Fruit fly (Drosophila melanogaster): ENCODE results near the gene Lip3.

The Lip3 gene

dm6 chr3R:13360108-13360507, 11.6 kb downstream of the Lip3 start:
- TF ChIP-seq CTCF (optimal IDR thresholded peaks at IDR 0.05) (no peak), CG8478 (optimal IDR thresholded peaks at IDR 0.05) (no peak)

- TF ChIP-seq CTCF (optimal IDR thresholded peaks at IDR 0.05) = no peak
Observed at dm6 chr3R:13356960-13357359, 14.7 kb downstream of the Lip3 start.

- TF ChIP-seq CTCF (optimal IDR thresholded peaks at IDR 0.05) = no peak
- TF ChIP-seq CG8478 (optimal IDR thresholded peaks at IDR 0.05) = no peak
Observed at dm6 chr3R:13353373-13353772, 18.3 kb downstream of the Lip3 start, which contains the start of gene mthl12. TSS of gene mthl12 (plus strand) at chr3R:13353673.

DNA sequence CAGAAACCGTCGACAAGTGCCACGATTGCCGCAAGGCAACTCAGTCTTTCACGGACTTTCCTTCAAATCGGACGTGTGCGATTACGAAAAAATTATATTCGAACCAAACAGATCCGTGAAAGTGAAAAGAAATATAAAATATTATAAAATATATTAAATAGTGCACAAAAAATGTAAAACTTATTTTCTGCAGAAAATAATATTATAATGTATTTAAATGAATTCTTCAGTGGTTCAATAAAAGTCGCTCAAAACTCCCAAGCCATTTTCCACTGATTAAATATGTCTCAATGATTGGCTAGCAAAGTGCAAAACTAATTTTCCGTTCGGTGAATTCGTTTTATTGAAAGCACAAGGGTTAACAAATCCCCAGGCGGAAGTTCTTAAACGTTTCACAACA, 33.7 kb downstream of the Lip3 start, which contains the start of gene PK2-R1:
Gene PK2-R1 (plus strand): TSS at position 301 of the 400 bp plus-strand sequence.
- no peak for TF ChIP-seq CG8478 (optimal IDR thresholded peaks at IDR 0.05)
- TF ChIP-seq CTCF (optimal IDR thresholded peaks at IDR 0.05) = no peak

dm6 chr3R:13334007-13334406, 37.7 kb downstream of the Lip3 start, which contains the start of gene PK2-R2:
TSS of gene PK2-R2 (minus strand) at chr3R:13334166.
- TF ChIP-seq CG8478 (optimal IDR thresholded peaks at IDR 0.05) = no peak
- no peak for TF ChIP-seq CTCF (optimal IDR thresholded peaks at IDR 0.05)

DNA sequence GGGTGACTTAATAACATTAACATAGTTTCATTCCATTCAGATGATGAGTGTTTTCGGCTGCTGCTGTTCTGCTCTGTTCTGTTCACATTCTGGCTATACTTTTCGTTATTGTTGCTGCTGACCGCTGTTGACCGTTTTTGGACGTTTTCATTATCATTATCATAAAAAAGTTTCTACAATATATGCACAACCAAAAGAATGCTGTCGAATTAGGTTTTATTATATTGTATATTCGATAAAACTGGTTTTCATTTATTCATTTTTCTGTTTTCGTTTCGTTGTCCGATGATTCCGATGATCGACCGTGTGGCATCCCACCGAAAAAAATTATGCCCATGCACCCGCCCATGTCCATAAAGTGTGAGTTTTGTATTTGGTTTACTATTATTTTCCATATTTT, 38.7 kb downstream of the Lip3 start:
- TF ChIP-seq CTCF (optimal IDR thresholded peaks at IDR 0.05) = no peak
- TF ChIP-seq CG8478 (optimal IDR thresholded peaks at IDR 0.05) = no peak

Measured in S2 (cell line).